Worm (Caenorhabditis elegans) whole organism, L2 larva: ENCODE results near the gene snpc-1.3.

Source experiments
- C34F6.9 ChIP-seq: fragments of 150-350 bp; optimal IDR thresholded peaks from 2 replicates; lab custom pipeline; 2014; ENCODE audit warnings: missing biosample characterization, missing genetic modification characterization
- R02D3.7 ChIP-seq: fragments of 150-350 bp; optimal IDR thresholded peaks from 2 replicates; lab custom pipeline; 2014; ENCODE audit warnings: missing biosample characterization, missing genetic modification characterization
- ZK546.5 ChIP-seq: sonication (generic microtip); optimal IDR thresholded peaks from 2 replicates; lab custom pipeline; 2017; ENCODE audit warnings: missing biosample characterization, missing genetic modification characterization
- alr-1 ChIP-seq: fragments of 150-350 bp; optimal IDR thresholded peaks from 2 replicates; lab custom pipeline; 2014; ENCODE audit warnings: missing biosample characterization, missing genetic modification characterization
- ceh-16 ChIP-seq: fragments of 150-350 bp; optimal IDR thresholded peaks from 2 replicates; lab custom pipeline; 2014; ENCODE audit warnings: missing biosample characterization, missing genetic modification characterization
- crh-2 ChIP-seq: sonication (generic microtip); optimal IDR thresholded peaks from 2 replicates; lab custom pipeline; 2017; ENCODE audit warnings: missing biosample characterization, missing genetic modification characterization
- dmd-4 ChIP-seq: sonication (generic microtip); optimal IDR thresholded peaks from 2 replicates; lab custom pipeline; 2017; ENCODE audit warnings: missing biosample characterization, missing genetic modification characterization
- egl-27 ChIP-seq: sonication (generic microtip); optimal IDR thresholded peaks from 3 replicates; lab custom pipeline; 2017; ENCODE audit warnings: missing biosample characterization, missing genetic modification reagents, missing genetic modification characterization
- elt-3 ChIP-seq: sonication (generic microtip); optimal IDR thresholded peaks from 2 replicates; lab custom pipeline; 2017; ENCODE audit warnings: missing biosample characterization, missing genetic modification characterization
- fos-1 ChIP-seq: fragments of 150-350 bp; optimal IDR thresholded peaks from 2 replicates; lab custom pipeline; 2014; ENCODE audit warnings: missing biosample characterization, missing genetic modification characterization
- gmeb-1 ChIP-seq: fragments of 150-350 bp; optimal IDR thresholded peaks from 2 replicates; lab custom pipeline; 2014; ENCODE audit warnings: missing biosample characterization, missing genetic modification characterization
- lin-11 ChIP-seq: fragments of 150-350 bp; sonication (generic microtip); optimal IDR thresholded peaks from 2 replicates; lab custom pipeline; 2014; ENCODE audit warnings: missing biosample characterization, missing genetic modification characterization, inconsistent platforms, mixed read lengths
- lin-13 ChIP-seq: fragments of 150-350 bp; optimal IDR thresholded peaks from 2 replicates; lab custom pipeline; 2014; ENCODE audit warnings: missing biosample characterization, missing genetic modification reagents, missing genetic modification characterization
- lsy-2 ChIP-seq, 2 experiments: fragments of 150-350 bp in 1 of 2; sonication (generic microtip) in 1 of 2; optimal IDR thresholded peaks; 2 replicates each; lab custom pipeline; 2014 to 2017; ENCODE audit warnings: missing biosample characterization in 2 of 2, missing genetic modification characterization in 2 of 2
- mab-5 ChIP-seq: fragments of 150-350 bp; optimal IDR thresholded peaks from 2 replicates; lab custom pipeline; 2014; ENCODE audit warnings: missing biosample characterization, missing genetic modification characterization
- mbf-1 ChIP-seq: sonication (generic microtip); optimal IDR thresholded peaks from 2 replicates; lab custom pipeline; 2017; ENCODE audit warnings: missing biosample characterization, missing genetic modification characterization
- nhr-10 ChIP-seq: sonication (generic microtip); optimal IDR thresholded peaks from 2 replicates; lab custom pipeline; 2017; ENCODE audit warnings: missing biosample characterization, missing genetic modification characterization
- nhr-11 ChIP-seq: fragments of 150-350 bp; optimal IDR thresholded peaks from 2 replicates; lab custom pipeline; 2014; ENCODE audit warnings: missing biosample characterization, missing genetic modification characterization
- nhr-129 ChIP-seq: fragments of 150-350 bp; optimal IDR thresholded peaks from 2 replicates; lab custom pipeline; 2014; ENCODE audit warnings: missing biosample characterization, missing genetic modification characterization
- nhr-21 ChIP-seq: fragments of 150-350 bp; optimal IDR thresholded peaks from 2 replicates; lab custom pipeline; 2014; ENCODE audit warnings: missing biosample characterization, missing genetic modification characterization
- nhr-237 ChIP-seq: fragments of 150-350 bp; optimal IDR thresholded peaks from 2 replicates; lab custom pipeline; 2014; ENCODE audit warnings: missing biosample characterization, missing genetic modification characterization
- nhr-6 ChIP-seq: fragments of 150-350 bp; optimal IDR thresholded peaks from 2 replicates; lab custom pipeline; 2014; ENCODE audit warnings: missing biosample characterization, missing genetic modification characterization
- nhr-77 ChIP-seq: fragments of 150-350 bp; optimal IDR thresholded peaks from 2 replicates; lab custom pipeline; 2014; ENCODE audit warnings: missing biosample characterization, missing genetic modification characterization
- peb-1 ChIP-seq: fragments of 150-350 bp; optimal IDR thresholded peaks from 2 replicates; lab custom pipeline; 2014; ENCODE audit warnings: missing biosample characterization, missing genetic modification characterization
- sem-4 ChIP-seq: fragments of 150-350 bp; optimal IDR thresholded peaks from 2 replicates; lab custom pipeline; 2014; ENCODE audit warnings: missing biosample characterization, missing genetic modification reagents, missing genetic modification characterization
- skn-1 ChIP-seq: sonication (generic microtip); optimal IDR thresholded peaks from 2 replicates; lab custom pipeline; 2017; ENCODE audit warnings: missing biosample characterization, missing genetic modification characterization
- sma-3 ChIP-seq: sonication (generic microtip); optimal IDR thresholded peaks from 2 replicates; lab custom pipeline; 2016; ENCODE audit warnings: missing genetic modification reagents, missing genetic modification characterization, missing compliant biosample characterization
- sma-9 ChIP-seq, 2 experiments: fragments of 150-350 bp in 1 of 2; sonication (generic microtip) in 1 of 2; optimal IDR thresholded peaks; 2 replicates each; lab custom pipeline; 2014 to 2016; ENCODE audit warnings: missing genetic modification characterization in 2 of 2, mild to moderate bottlenecking in 1 of 2, missing biosample characterization in 1 of 2, missing compliant biosample characterization in 1 of 2, missing genetic modification reagents in 1 of 2, moderate library complexity in 1 of 2
- snpc-4 ChIP-seq: fragments of 150-350 bp; optimal IDR thresholded peaks from 2 replicates; lab custom pipeline; 2014; ENCODE audit warnings: missing biosample characterization, missing genetic modification characterization
- unc-39 ChIP-seq: fragments of 150-350 bp; optimal IDR thresholded peaks from 2 replicates; lab custom pipeline; 2014; ENCODE audit warnings: missing biosample characterization, missing genetic modification characterization
- unc-55 ChIP-seq: fragments of 150-350 bp; sonication (generic microtip); optimal IDR thresholded peaks from 3 replicates; lab custom pipeline; 2014; ENCODE audit warnings: missing biosample characterization, missing genetic modification reagents, missing genetic modification characterization
- unc-62 ChIP-seq: fragments of 150-350 bp; optimal IDR thresholded peaks from 2 replicates; lab custom pipeline; 2014; ENCODE audit warnings: missing biosample characterization, missing genetic modification reagents, missing genetic modification characterization
- zag-1 ChIP-seq: fragments of 150-350 bp; optimal IDR thresholded peaks from 2 replicates; lab custom pipeline; 2014; ENCODE audit warnings: missing biosample characterization, missing genetic modification characterization
- ztf-1 ChIP-seq: fragments of 200-800 bp; sonication (Bioruptor generic); conservative IDR thresholded peaks from 2 replicates; pipeline ENCODE4 v1.3.6; 2022; ENCODE audit warnings: missing genetic modification characterization, missing compliant biosample characterization
- ztf-11 ChIP-seq: sonication (generic microtip); optimal IDR thresholded peaks from 2 replicates; lab custom pipeline; 2017; ENCODE audit warnings: missing biosample characterization, missing genetic modification characterization
- ztf-4 ChIP-seq: fragments of 150-350 bp; optimal IDR thresholded peaks from 2 replicates; lab custom pipeline; 2014; ENCODE audit warnings: missing biosample characterization, missing genetic modification characterization

snpc-1.3 gene

DNA sequence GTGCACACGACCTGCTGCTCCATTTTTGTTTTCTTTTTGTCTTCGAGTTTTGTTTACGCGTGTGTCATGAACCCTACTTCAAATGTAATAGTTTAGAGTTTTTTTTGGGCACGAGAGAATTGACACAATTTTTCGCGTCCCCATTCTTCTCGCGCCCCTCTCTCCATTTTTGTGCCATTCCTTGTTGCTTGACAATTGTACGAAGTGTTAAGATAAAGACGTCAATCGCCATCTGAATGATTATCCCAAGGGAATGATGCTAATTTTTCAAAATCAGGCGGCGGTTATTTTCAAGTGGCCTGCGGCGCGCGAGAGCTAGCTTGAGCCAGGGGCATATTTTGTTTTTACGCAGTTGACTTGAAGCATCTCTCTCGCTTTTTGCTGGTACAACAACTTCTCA, 3.4 kb upstream of the snpc-1.3 start:
- TF ChIP-seq ztf-1 (no peak), mab-5 (tag; lab: Kevin White, UChicago) (peak; percentile 3), ZK546.5 (tag; lab: Kevin White, UChicago) (no peak), snpc-4 (tag; lab: Kevin White, UChicago) (no peak), ztf-4 (tag; lab: Kevin White, UChicago) (no peak), zag-1 (tag; lab: Kevin White, UChicago) (peak; percentile 13)

DNA sequence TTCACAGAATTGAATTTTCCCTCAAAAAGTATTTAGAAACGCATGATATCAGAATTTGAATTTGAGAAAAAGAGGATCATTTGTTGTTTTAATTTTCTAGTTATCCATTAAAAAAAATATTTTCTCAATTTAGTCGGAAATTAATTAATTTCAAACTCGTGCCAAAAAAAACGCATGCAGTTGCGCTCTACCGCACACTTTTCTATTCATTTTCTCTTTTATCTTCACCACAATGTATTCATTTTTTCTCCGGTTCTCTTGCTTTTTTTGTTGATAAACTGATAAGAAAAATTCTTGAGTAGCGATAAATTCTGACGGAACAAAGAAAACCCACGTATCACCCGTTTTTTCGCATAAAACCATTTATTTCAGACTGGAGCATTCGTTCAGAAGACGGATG, 5.9 kb downstream of the snpc-1.3 start, which contains the start of gene acl-6:
TSS of gene acl-6 (plus strand) at position 367 of the 400 bp plus-strand sequence.
- TF ChIP-seq lsy-2 (tag; optimal IDR thresholded peaks at IDR 0.05; lab: Kevin White, UChicago) (peak in 1 of 2 experiments; percentile 70), C34F6.9 (tag; lab: Kevin White, UChicago) (peak; percentile 75), mbf-1 (tag; lab: Kevin White, UChicago) (no peak), skn-1 (tag; lab: Kevin White, UChicago) (peak; percentile 64), ZK546.5 (tag; lab: Kevin White, UChicago) (no peak), nhr-11 (tag; lab: Kevin White, UChicago) (no peak), dmd-4 (tag; lab: Kevin White, UChicago) (no peak), sma-9 (GFP tag; optimal IDR thresholded peaks at IDR 0.05; lab: Kevin White, UChicago) (peak; percentile 80), sma-9 (tag; optimal IDR thresholded peaks at IDR 0.05; lab: Kevin White, UChicago) (no peak), nhr-6 (tag; lab: Kevin White, UChicago) (no peak), fos-1 (peak; percentile 94), alr-1 (tag; lab: Kevin White, UChicago) (no peak), zag-1 (tag; lab: Kevin White, UChicago) (no peak), lin-11 (no peak), ceh-16 (tag; lab: Kevin White, UChicago) (no peak), ztf-4 (tag; lab: Kevin White, UChicago) (no peak), ztf-11 (tag; lab: Kevin White, UChicago) (no peak), mab-5 (tag; lab: Kevin White, UChicago) (no peak), unc-39 (tag; lab: Kevin White, UChicago) (no peak), R02D3.7 (tag; lab: Kevin White, UChicago) (no peak), ztf-1 (no peak), unc-62 (GFP tag; lab: Kevin White, UChicago) (no peak), sma-3 (GFP tag; lab: Kevin White, UChicago) (peak; percentile 54), egl-27 (peak; percentile 37), nhr-77 (tag; lab: Kevin White, UChicago) (no peak), unc-55 (peak; percentile 66), peb-1 (tag; lab: Kevin White, UChicago) (no peak), nhr-21 (tag; lab: Kevin White, UChicago) (no peak), nhr-10 (tag; lab: Kevin White, UChicago) (no peak), nhr-129 (peak; percentile 25), lin-13 (GFP tag; lab: Kevin White, UChicago) (peak; percentile 37), elt-3 (tag; lab: Kevin White, UChicago) (no peak), gmeb-1 (tag; lab: Kevin White, UChicago) (peak; percentile 91), crh-2 (tag; lab: Kevin White, UChicago) (peak; percentile 75)

DNA sequence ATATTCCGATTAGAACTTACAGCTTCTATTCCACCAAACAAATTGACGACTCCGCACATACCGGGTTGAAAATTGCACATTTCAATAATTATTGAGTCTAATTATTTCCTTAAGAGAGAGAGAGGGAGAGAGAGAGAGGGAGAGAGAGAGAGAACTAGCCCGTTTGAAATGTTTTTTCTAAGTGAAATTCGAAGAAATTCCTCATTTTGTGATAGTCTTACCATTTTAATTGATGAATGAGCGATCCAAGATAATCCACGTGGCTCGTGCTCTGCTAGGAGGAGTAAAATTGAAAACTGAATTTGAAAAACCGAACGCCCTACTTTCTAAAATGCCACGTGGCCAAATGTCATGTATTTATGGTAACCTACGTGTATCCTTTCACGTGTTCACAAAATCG, 6.5 kb downstream of the snpc-1.3 start, which contains the start of gene F08F3.8:
TSS of gene F08F3.8 (minus strand) at position 101 of the 400 bp plus-strand sequence.
- TF ChIP-seq sem-4 (tag; lab: Kevin White, UChicago) (no peak), crh-2 (tag; lab: Kevin White, UChicago) (no peak), nhr-237 (tag; lab: Kevin White, UChicago) (no peak), unc-39 (tag; lab: Kevin White, UChicago) (no peak)

DNA sequence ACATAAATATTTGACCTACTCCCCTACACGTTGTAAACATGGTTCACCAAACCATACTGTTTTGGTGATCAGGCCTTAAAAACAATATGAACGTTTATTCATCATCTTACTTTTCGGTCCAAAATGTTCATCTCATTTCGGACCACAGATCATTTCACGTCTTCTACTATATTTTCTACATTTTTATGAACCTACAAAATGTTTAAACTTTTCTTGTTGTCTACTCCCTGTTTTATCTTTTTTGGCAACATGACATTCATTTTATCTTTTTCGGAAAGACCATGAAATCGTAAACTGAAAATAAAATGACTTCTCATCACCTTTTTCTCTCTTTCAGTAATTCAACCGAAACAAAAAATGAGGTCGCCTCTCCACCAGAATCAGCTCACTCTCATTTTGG, 11.1 kb downstream of the snpc-1.3 start, which contains the start of gene rhr-1:
TSS of gene rhr-1 (plus strand) at position 301 of the 400 bp plus-strand sequence.
- TF ChIP-seq skn-1 (tag; lab: Kevin White, UChicago) (no peak), fos-1 (no peak), mbf-1 (tag; lab: Kevin White, UChicago) (no peak), ztf-11 (tag; lab: Kevin White, UChicago) (no peak), peb-1 (tag; lab: Kevin White, UChicago) (no peak)
- TF ChIP-seq, all 48 proteins: peak for 0
